Worm (Caenorhabditis elegans) whole organism, L3 larva: ENCODE results near the gene F41G3.21.

Experiments used
- ama-1 ChIP-seq: fragments of 150-350 bp; optimal IDR thresholded peaks from 2 replicates; lab custom pipeline; 2018
- fkh-10 ChIP-seq: sonication (generic microtip); optimal IDR thresholded peaks from 2 replicates; lab custom pipeline; 2017; ENCODE audit warnings: missing biosample characterization, missing genetic modification reagents, missing genetic modification characterization
- nhr-11 ChIP-seq: fragments of 150-350 bp; optimal IDR thresholded peaks from 2 replicates; lab custom pipeline; 2014; ENCODE audit warnings: missing biosample characterization, missing genetic modification characterization
- skn-1 ChIP-seq: fragments of 150-350 bp; optimal IDR thresholded peaks from 2 replicates; lab custom pipeline; 2014; ENCODE audit warnings: missing biosample characterization, missing genetic modification characterization
- ztf-11 ChIP-seq: fragments of 150-350 bp; optimal IDR thresholded peaks from 2 replicates; lab custom pipeline; 2014; ENCODE audit warnings: missing biosample characterization, missing genetic modification characterization

- TF ChIP-seq fkh-10 (no peak), ztf-11 (no peak), nhr-11 (tag; lab: Kevin White, UChicago) (no peak), skn-1 (tag; lab: Kevin White, UChicago) (no peak), ama-1 (lab: Kevin White, UChicago) (no peak)
Measured at ce11 chrII:6708980-6709379, 43.8 kb downstream of the F41G3.21 start.
